Worm (Caenorhabditis elegans): ENCODE measurements around the gene shn-1.

Gene shn-1

ce11 chrII:11345570-11346029 lies 45.2 kb downstream of the shn-1 start, which contains the start of gene nduf-11 (continued):
- TF ChIP-seq athp-1 (tag; optimal IDR thresholded peaks at IDR 0.05) (peak; percentile 38), fkh-3 (tag; optimal IDR thresholded peaks at IDR 0.05) (no peak), dpff-1 (tag; optimal IDR thresholded peaks at IDR 0.05) (no peak), madf-10 (tag; optimal IDR thresholded peaks at IDR 0.05) (peak; percentile 30), D2030.7 (GFP tag; IDR thresholded peaks at IDR 0.05) (0 out of 2 replicates have a peak, but pooled peaks have one; percentile 23)

- no peak for TF ChIP-seq lir-1 (GFP tag; conservative IDR thresholded peaks at IDR 0.05)
These were observed 46.2 kb downstream of the shn-1 start for ce11 chrII:11344554-11344953.

DNA sequence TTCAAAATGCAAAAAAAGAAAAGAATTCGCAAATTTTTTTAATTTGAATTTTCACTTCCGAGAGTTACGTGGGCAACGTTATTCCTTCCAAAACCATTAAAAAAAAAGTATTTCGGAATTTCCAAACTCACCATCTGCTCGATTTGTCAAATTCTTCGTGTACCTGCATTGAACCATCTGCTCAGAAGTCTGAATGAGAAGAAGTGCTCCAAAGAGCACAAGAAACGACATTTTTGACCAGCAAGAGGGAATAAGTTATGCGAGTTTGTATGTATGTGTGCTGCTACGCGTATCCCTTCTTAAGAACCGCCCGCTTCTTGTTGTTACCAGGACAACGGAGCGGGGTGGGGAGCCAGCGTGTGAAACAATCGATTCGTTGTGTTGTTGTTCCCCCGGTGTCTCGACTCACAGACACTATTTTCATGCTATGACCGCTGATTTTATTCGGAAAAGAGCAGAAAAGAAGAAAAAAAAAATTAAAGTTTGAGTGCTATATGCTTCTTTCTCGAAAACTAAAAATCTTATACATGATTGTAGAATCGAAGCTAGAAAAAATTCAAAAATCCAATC lies 47.4 kb downstream of the shn-1 start, which contains the start of gene lgc-20:
TSS of gene lgc-20 (minus strand) at position 311 of the 570 bp plus-strand sequence.
- TF ChIP-seq F33H1.4 (GFP tag; IDR thresholded peaks at IDR 0.05) = no peak
- TF ChIP-seq hsf-1 (GFP tag; IDR thresholded peaks at IDR 0.05) = peak; percentile 58; the same call in 1 of the 2 replicates
- 0 out of 2 replicates have a peak, but pooled peaks have one; percentile 18 for TF ChIP-seq madf-3 (GFP tag; IDR thresholded peaks at IDR 0.05)
- TF ChIP-seq ceh-91 (GFP tag; IDR thresholded peaks at IDR 0.05) = 0 out of 2 replicates have a peak, but pooled peaks have one; percentile 4
- TF ChIP-seq athp-1 (tag; optimal IDR thresholded peaks at IDR 0.05) = no peak
- TF ChIP-seq lin-26 (GFP tag; IDR thresholded peaks at IDR 0.05) = peak; percentile 59; the same call in 1 of the 2 replicates

- TF ChIP-seq unc-130 (GFP tag; optimal IDR thresholded peaks at IDR 0.05) (no peak), mel-28 (tag; optimal IDR thresholded peaks at IDR 0.05; ENCODE audit: borderline replicate concordance) (no peak), K12H6.12 (tag; optimal IDR thresholded peaks at IDR 0.05) (no peak), rpc-1 (optimal IDR thresholded peaks at IDR 0.05) (no peak), rpc-1 (tag; optimal IDR thresholded peaks at IDR 0.05) (no peak), madf-10 (tag; optimal IDR thresholded peaks at IDR 0.05) (no peak), snpc-1.3 (tag; optimal IDR thresholded peaks at IDR 0.05; ENCODE audit: insufficient read depth) (no peak), lin-54 (GFP tag; optimal IDR thresholded peaks at IDR 0.05) (no peak), F52B5.7 (tag; optimal IDR thresholded peaks at IDR 0.05) (no peak), attf-3 (GFP tag; conservative IDR thresholded peaks at IDR 0.05) (no peak), Y67H2A.10 (GFP tag; conservative IDR thresholded peaks at IDR 0.05) (no peak), hrde-1 (tag; optimal IDR thresholded peaks at IDR 0.05; ENCODE audit: borderline replicate concordance) (no peak)
These were observed 51.3 kb downstream of the shn-1 start, which contains the start of gene rmd-3 for ce11 chrII:11339507-11339906. TSS of gene rmd-3 (minus strand) at chrII:11339607.

DNA sequence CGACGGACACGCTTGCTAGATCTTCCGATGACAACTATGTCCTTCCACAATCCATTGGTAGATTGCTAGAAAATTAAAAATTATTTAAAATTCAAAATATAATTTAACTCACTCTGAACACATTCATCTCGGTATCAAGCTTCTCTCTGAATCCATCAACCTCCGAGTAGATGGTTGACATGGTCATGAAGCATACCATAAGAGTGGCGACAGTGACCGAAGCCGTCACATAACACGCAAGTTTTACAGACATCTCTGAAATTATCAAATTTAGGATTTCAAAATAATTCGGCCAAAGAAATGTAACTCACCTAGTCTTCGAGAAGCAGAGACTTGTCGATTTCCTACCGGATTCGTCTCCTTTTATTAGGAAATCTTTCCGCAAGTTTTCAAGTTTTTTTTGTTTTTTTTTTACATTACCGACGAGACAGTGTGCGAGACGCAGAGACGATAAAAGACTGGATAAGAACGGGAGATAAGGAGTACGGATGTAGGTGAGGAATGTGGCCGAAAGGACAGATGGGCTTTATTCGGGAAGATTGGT lies 53.2 kb downstream of the shn-1 start, which contains the start of gene sqt-1:
TSS of gene sqt-1 (minus strand) at position 341 of the 544 bp plus-strand sequence.
- TF ChIP-seq lin-26 (GFP tag; IDR thresholded peaks at IDR 0.05) (no peak), F39B2.1 (GFP tag; IDR thresholded peaks at IDR 0.05) (no peak), T26A5.8 (tag; optimal IDR thresholded peaks at IDR 0.05) (no peak), K12H6.12 (tag; optimal IDR thresholded peaks at IDR 0.05) (no peak), mcd-1 (GFP tag; IDR thresholded peaks at IDR 0.05) (no peak), hmg-20 (GFP tag; IDR thresholded peaks at IDR 0.05) (no peak), snpc-1.3 (tag; optimal IDR thresholded peaks at IDR 0.05; ENCODE audit: insufficient read depth) (no peak), attf-3 (GFP tag; conservative IDR thresholded peaks at IDR 0.05) (no peak), Y56A3A.18 (GFP tag; IDR thresholded peaks at IDR 0.05) (no peak), C06A6.2 (GFP tag; conservative IDR thresholded peaks at IDR 0.05) (no peak)

All from whole organism, young adult.